Worm (Caenorhabditis elegans): ENCODE measurements around the gene pho-13.
A peak's percentile ranks its signal among the peaks of the same experiment; 100 is the strongest.

The pho-13 gene

DNA sequence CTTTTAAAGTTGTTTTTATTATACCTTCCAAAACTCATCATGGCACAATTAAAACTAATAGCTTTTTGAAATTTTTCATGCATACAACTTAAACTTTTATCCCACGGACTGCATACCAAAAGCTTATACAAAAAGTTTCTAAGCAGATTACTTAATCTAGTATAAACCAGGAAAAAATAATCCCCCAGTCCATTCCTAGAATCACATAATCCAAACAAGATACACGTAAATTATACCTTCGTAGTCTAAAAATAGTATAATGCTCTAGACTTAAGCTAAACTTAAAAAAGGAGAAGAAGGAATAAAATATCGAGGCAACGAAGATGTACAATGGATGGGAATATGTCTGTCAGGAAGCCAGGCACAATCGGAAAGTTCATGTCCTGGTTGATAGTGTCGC is 11.6 kb downstream of the pho-13 start:
- TF ChIP-seq peb-1 (tag; optimal IDR thresholded peaks at IDR 0.05) = no peak
- TF ChIP-seq sma-9 (GFP tag; optimal IDR thresholded peaks at IDR 0.05) = peak; percentile 17
- no peak for TF ChIP-seq sma-9 (tag; optimal IDR thresholded peaks at IDR 0.05)
- no peak for TF ChIP-seq snpc-4 (tag; optimal IDR thresholded peaks at IDR 0.05)
- TF ChIP-seq ceh-82 (tag; optimal IDR thresholded peaks at IDR 0.05) = no peak

DNA sequence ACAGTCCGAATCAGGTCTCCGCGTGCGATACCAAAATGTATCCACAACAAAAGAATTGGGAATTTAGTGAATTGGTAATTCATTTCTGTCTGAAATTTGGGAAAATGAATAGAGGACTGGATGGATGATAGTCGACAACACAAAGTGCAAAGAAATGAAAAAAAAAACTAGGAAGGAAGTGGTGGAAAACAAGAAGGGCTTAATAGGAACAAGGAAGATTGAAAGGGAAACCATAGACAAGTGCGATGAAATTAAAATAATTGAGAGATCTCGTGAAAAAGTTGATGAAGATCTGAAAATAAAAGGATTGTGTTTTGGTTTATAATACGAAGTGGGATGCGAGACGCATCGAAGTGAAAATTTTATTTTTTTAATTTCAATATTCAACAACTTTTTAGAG is 12.7 kb downstream of the pho-13 start, which contains the start of gene F07H5.7:
F07H5.7 (minus strand) TSS at position 101 of the 400 bp plus-strand sequence.
- TF ChIP-seq ztf-1 (GFP tag; conservative IDR thresholded peaks at IDR 0.05) = no peak
- TF ChIP-seq skn-1 (tag; optimal IDR thresholded peaks at IDR 0.05) = no peak
- no peak for TF ChIP-seq sma-9 (GFP tag; optimal IDR thresholded peaks at IDR 0.05)
- no peak for TF ChIP-seq sma-9 (tag; optimal IDR thresholded peaks at IDR 0.05)
- TF ChIP-seq ceh-82 (tag; optimal IDR thresholded peaks at IDR 0.05) = no peak
- TF ChIP-seq alr-1 (tag; optimal IDR thresholded peaks at IDR 0.05) = no peak
- TF ChIP-seq unc-62 (GFP tag; optimal IDR thresholded peaks at IDR 0.05) = no peak
- no peak for TF ChIP-seq dmd-4 (tag; optimal IDR thresholded peaks at IDR 0.05)
- no peak for TF ChIP-seq nhr-12 (tag; optimal IDR thresholded peaks at IDR 0.05)
- no peak for TF ChIP-seq nhr-23 (tag; optimal IDR thresholded peaks at IDR 0.05)
- TF ChIP-seq nhr-6 (tag; optimal IDR thresholded peaks at IDR 0.05) = no peak
- TF ChIP-seq F13H6.1 (tag; optimal IDR thresholded peaks at IDR 0.05) = no peak
- TF ChIP-seq ztf-4 (tag; optimal IDR thresholded peaks at IDR 0.05) = no peak
- no peak for TF ChIP-seq R02D3.7 (tag; optimal IDR thresholded peaks at IDR 0.05)
- TF ChIP-seq nhr-21 (tag; optimal IDR thresholded peaks at IDR 0.05) = no peak
- no peak for TF ChIP-seq nhr-237 (tag; optimal IDR thresholded peaks at IDR 0.05)
- TF ChIP-seq blmp-1 (tag; optimal IDR thresholded peaks at IDR 0.05; ENCODE audit: insufficient read depth) = no peak
- TF ChIP-seq aly-2 (tag; optimal IDR thresholded peaks at IDR 0.05) = no peak
- no peak for TF ChIP-seq lsy-2 (tag; optimal IDR thresholded peaks at IDR 0.05)
- TF ChIP-seq ama-1 (optimal IDR thresholded peaks at IDR 0.05) = no peak

DNA sequence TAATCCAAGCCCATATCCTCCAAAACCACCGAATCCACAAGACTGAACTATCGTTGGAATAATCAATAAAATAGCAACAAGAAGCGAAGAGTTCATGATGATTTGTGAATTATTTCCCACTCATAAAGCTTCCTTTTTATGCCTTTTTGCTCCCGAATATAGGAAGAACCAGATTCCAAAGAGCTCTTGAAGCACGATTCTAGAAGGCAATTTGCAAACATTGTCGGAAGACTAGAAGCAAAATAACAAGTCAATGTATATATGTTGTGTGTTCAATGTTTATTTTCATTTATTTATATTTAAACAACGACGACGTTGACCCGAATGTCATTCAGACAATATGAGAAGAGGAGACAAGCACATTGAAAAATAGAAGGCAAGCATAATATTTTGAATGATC is 14.2 kb downstream of the pho-13 start, which contains the start of gene idpa-2:
idpa-2 (minus strand) TSS at position 101 of the 400 bp plus-strand sequence.
- TF ChIP-seq unc-55 (GFP tag; optimal IDR thresholded peaks at IDR 0.05) (no peak), nhr-237 (tag; optimal IDR thresholded peaks at IDR 0.05) (no peak), peb-1 (tag; optimal IDR thresholded peaks at IDR 0.05) (no peak), aly-2 (tag; optimal IDR thresholded peaks at IDR 0.05) (no peak), ceh-82 (tag; optimal IDR thresholded peaks at IDR 0.05) (no peak), unc-39 (tag; optimal IDR thresholded peaks at IDR 0.05) (no peak), sma-3 (GFP tag; optimal IDR thresholded peaks at IDR 0.05) (no peak), ztf-11 (tag; optimal IDR thresholded peaks at IDR 0.05) (no peak), nhr-12 (tag; optimal IDR thresholded peaks at IDR 0.05) (no peak), ZK546.5 (tag; optimal IDR thresholded peaks at IDR 0.05) (no peak), nhr-10 (tag; optimal IDR thresholded peaks at IDR 0.05) (no peak), mbf-1 (tag; optimal IDR thresholded peaks at IDR 0.05) (no peak), lin-11 (tag; optimal IDR thresholded peaks at IDR 0.05) (no peak), snpc-4 (tag; optimal IDR thresholded peaks at IDR 0.05) (no peak), sma-9 (GFP tag; optimal IDR thresholded peaks at IDR 0.05) (no peak), sma-9 (tag; optimal IDR thresholded peaks at IDR 0.05) (no peak), elt-1 (tag; optimal IDR thresholded peaks at IDR 0.05) (no peak), sem-4 (tag; optimal IDR thresholded peaks at IDR 0.05) (no peak), crh-2 (tag; optimal IDR thresholded peaks at IDR 0.05) (no peak), nhr-77 (tag; optimal IDR thresholded peaks at IDR 0.05) (no peak), nhr-129 (tag; optimal IDR thresholded peaks at IDR 0.05) (no peak)

DNA sequence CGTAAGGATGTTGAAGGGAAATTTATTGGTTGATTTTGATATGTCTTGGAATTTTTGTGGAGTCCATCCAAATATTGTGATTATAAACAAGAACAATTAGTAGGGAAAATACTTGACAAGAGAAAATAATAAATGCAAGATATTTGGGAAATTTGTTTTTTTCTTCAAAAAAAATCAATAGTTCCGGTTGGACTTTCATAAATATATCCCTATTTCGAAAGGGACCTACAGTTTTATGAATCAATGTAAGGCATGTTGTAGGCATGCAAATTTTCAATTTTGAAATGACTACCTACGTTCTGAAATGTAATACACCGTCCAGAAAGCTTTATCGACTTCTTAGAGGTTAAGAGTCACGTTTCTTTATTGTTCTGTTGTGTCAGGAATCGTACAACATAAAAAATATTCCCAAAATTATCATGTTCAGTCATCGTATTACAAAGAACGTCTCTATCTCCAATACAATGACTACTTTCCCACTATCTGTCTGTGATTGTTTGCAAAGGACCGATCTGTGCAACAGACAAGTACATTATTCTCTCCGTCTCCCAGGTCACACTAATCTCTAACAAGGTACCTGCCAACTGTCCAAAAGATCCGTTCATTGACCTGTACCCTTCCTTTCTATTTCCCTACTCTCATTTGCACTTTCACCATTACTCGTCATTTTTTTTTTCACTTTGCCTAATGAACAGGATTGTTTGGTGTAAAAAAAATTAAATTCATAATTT is 16.8 kb downstream of the pho-13 start, which contains the start of gene F07H5.13:
F07H5.13 (plus strand) TSS at position 730 of the 731 bp plus-strand sequence.
- TF ChIP-seq fos-1 (tag; optimal IDR thresholded peaks at IDR 0.05) (no peak), lsy-2 (tag; optimal IDR thresholded peaks at IDR 0.05) (peak in 1 of 2 experiments; percentile 63), sma-3 (GFP tag; optimal IDR thresholded peaks at IDR 0.05) (peak; percentile 63), nhr-21 (tag; optimal IDR thresholded peaks at IDR 0.05) (peak; percentile 38), ZK546.5 (tag; optimal IDR thresholded peaks at IDR 0.05) (no peak), nhr-237 (tag; optimal IDR thresholded peaks at IDR 0.05) (no peak), R02D3.7 (tag; optimal IDR thresholded peaks at IDR 0.05) (no peak), elt-1 (tag; optimal IDR thresholded peaks at IDR 0.05) (no peak), ceh-82 (tag; optimal IDR thresholded peaks at IDR 0.05) (no peak), nhr-6 (tag; optimal IDR thresholded peaks at IDR 0.05) (no peak), egl-27 (tag; optimal IDR thresholded peaks at IDR 0.05) (no peak), dmd-4 (tag; optimal IDR thresholded peaks at IDR 0.05) (no peak), mab-5 (tag; optimal IDR thresholded peaks at IDR 0.05) (no peak), elt-3 (tag; optimal IDR thresholded peaks at IDR 0.05) (no peak), ztf-4 (tag; optimal IDR thresholded peaks at IDR 0.05) (peak; percentile 71), nhr-11 (tag; optimal IDR thresholded peaks at IDR 0.05) (no peak), nhr-25 (tag; optimal IDR thresholded peaks at IDR 0.05) (peak; percentile 71), blmp-1 (tag; optimal IDR thresholded peaks at IDR 0.05; ENCODE audit: insufficient read depth) (no peak), ztf-1 (GFP tag; conservative IDR thresholded peaks at IDR 0.05) (no peak), crh-2 (tag; optimal IDR thresholded peaks at IDR 0.05) (peak; percentile 69), gmeb-1 (tag; optimal IDR thresholded peaks at IDR 0.05) (no peak), ztf-11 (tag; optimal IDR thresholded peaks at IDR 0.05) (no peak), F13H6.1 (tag; optimal IDR thresholded peaks at IDR 0.05) (peak; percentile 62), peb-1 (tag; optimal IDR thresholded peaks at IDR 0.05) (no peak), sma-9 (GFP tag; optimal IDR thresholded peaks at IDR 0.05) (peak; percentile 56), sma-9 (tag; optimal IDR thresholded peaks at IDR 0.05) (no peak), Y55F3AM.14 (GFP tag; optimal IDR thresholded peaks at IDR 0.05) (peak; percentile 76), unc-39 (tag; optimal IDR thresholded peaks at IDR 0.05) (no peak), ceh-16 (tag; optimal IDR thresholded peaks at IDR 0.05) (no peak)

Measured in whole organism, L2 larva.